Worm (Caenorhabditis elegans): ENCODE measurements around the gene ctl-1.

DNA sequence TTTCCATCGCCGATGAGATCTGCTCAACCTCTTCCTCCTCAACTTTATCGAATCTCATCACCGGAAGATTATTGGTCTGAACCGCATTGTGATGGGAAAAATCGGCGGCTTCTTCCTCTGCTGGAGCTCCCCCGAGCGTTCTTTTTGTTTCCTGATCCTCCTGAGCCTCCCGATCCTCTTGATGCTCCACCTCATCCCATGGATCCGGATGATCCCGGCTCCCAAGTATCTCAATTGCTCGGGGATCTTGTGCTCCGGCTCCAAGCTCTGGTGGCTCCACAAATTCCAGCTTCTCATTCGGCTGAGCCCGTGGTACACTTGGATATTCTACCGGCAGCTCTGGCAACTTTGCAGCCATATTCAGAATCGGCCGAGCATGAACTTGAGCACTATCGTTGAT lies 48.1 kb downstream of the ctl-1 start:
- TF ChIP-seq ZK185.1 (tag; optimal IDR thresholded peaks at IDR 0.05; ENCODE audit: poor library complexity, severe bottlenecking) (no peak), snpc-4 (GFP tag; optimal IDR thresholded peaks at IDR 0.05) (no peak), snpc-4 (tag; optimal IDR thresholded peaks at IDR 0.05) (no peak), egl-18 (GFP tag; IDR thresholded peaks at IDR 0.05) (no peak), F39B2.1 (GFP tag; IDR thresholded peaks at IDR 0.05) (no peak), lin-26 (GFP tag; IDR thresholded peaks at IDR 0.05) (no peak), nfya-1 (tag; optimal IDR thresholded peaks at IDR 0.05; ENCODE audit: borderline replicate concordance, insufficient read depth) (no peak), F23B12.7 (tag; optimal IDR thresholded peaks at IDR 0.05; ENCODE audit: insufficient read depth) (no peak), ztf-28 (GFP tag; IDR thresholded peaks at IDR 0.05) (no peak), let-526 (GFP tag; IDR thresholded peaks at IDR 0.05) (no peak)
